ENCODE assay signal across 1 worm cellular context in the genomic region with DNA sequence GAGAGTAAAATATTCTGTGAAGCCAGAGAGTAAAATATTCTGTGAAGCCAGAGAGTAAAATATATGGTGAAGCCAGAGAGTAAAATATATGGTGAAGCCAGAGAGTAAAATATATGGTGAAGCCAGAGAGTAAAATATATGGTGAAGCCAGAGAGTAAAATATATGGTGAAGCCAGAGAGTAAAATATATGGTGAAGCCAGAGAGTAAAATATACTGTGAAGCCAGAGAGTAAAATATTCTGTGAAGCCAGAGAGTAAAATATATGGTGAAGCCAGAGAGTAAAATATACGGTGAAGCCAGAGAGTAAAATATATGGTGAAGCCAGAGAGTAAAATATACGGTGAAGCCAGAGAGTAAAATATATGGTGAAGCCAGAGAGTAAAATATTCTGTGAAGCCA.
TF ChIP-seq lines count a peak whose summit lies in the region.

No protein-coding gene starts in this region.

TF ChIP-seq in whole organism, L4 larva, 104 proteins besides CTCF, POLR2A, EP300 and RAD21 (continued from another document):
- 0 out of 2 replicates have a peak, but pooled peaks have one; percentile 75 for TF ChIP-seq F44E2.7 (GFP tag; IDR thresholded peaks at IDR 0.05; lab: Robert Waterston, UW)
- peak; percentile 84 for TF ChIP-seq F26F4.8 (GFP tag; conservative IDR thresholded peaks at IDR 0.05; lab: Robert Waterston, UW)
